Fruit fly (Drosophila melanogaster): ENCODE results near the gene CG18558.

Gene CG18558

DNA sequence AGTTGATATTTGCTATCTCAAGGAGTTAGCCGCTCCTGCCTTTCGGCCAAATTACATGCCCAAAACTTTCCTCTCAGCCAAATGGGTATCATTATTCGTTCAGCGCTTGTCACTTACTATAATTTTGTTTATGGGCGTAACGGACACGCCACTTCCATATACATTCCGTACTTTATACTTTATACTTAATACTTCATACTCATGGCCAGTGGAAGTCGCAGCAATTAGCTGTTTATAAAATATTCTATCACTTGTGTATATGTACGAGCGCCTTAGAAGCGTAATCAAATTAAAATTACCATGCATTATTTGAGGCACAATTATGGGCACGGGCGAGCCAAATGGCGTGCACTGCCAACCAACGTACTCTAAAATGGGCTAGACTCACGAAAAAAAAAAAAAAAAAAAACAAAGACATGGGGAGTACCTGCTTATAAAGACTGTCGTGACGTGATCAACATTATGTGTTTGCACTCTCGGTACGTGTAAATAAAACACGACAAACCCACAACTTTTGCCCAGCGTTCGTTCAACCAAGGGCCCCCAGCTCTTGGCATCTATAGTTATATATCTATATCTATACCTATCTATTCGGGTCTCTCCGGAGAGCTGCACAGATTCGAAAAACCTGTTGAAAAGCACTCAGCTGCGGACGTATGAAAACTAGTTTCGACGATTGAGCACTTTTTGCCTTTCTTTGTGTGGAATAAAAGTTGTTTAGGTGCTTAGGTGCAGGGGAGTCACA is 17.0 kb upstream of the CG18558 start (continued):
- TF ChIP-seq ewg (GFP tag; optimal IDR thresholded peaks at IDR 0.05) (no peak), Hmr (GFP tag; optimal IDR thresholded peaks at IDR 0.05) (peak; percentile 23), mam (GFP tag; optimal IDR thresholded peaks at IDR 0.05) (no peak), Hr78 (GFP tag; optimal IDR thresholded peaks at IDR 0.05) (no peak), CG10267 (tag; optimal IDR thresholded peaks at IDR 0.05) (no peak), CG3838 (GFP tag; optimal IDR thresholded peaks at IDR 0.05) (no peak), zfh1 (GFP tag; IDR thresholded peaks at IDR 0.05) (0 out of 3 replicates have a peak, but pooled peaks have one; percentile 15), Dbx (GFP tag; IDR thresholded peaks at IDR 0.05) (peak; percentile 7; the same call in 1 of the 3 replicates), fd64A (GFP tag; optimal IDR thresholded peaks at IDR 0.05) (peak; percentile 39), CG17328 (GFP tag; IDR thresholded peaks at IDR 0.05) (no peak), cas (GFP tag; IDR thresholded peaks at IDR 0.05) (no peak), Fer1 (GFP tag; optimal IDR thresholded peaks at IDR 0.05) (peak; percentile 24), CG11456 (GFP tag; IDR thresholded peaks at IDR 0.05) (no peak), unpg (GFP tag; optimal IDR thresholded peaks at IDR 0.05) (peak; percentile 25), Bgb (GFP tag; IDR thresholded peaks at IDR 0.05; ENCODE audit: partially characterized antibody) (no peak)

dm6 chr2L:2857862-2858734 is 13.8 kb upstream of the CG18558 start:
- TF ChIP-seq HmgZ (tag; optimal IDR thresholded peaks at IDR 0.05) (no peak), phol (tag; optimal IDR thresholded peaks at IDR 0.05) (peak; percentile 24), CG18599 (GFP tag; optimal IDR thresholded peaks at IDR 0.05) (peak; percentile 33), CG4360 (GFP tag; IDR thresholded peaks at IDR 0.05) (0 out of 2 replicates have a peak, but pooled peaks have one; percentile 30), hbn (GFP tag; IDR thresholded peaks at IDR 0.05; ENCODE audit: partially characterized antibody) (no peak), CG6254 (GFP tag; optimal IDR thresholded peaks at IDR 0.05) (peak; percentile 11), CG13123 (GFP tag; optimal IDR thresholded peaks at IDR 0.05) (no peak), cwo (GFP tag; optimal IDR thresholded peaks at IDR 0.05) (peak; percentile 34), CrebB (tag; optimal IDR thresholded peaks at IDR 0.05) (no peak), sd (tag; optimal IDR thresholded peaks at IDR 0.05) (peak; percentile 66), Xbp1 (GFP tag; optimal IDR thresholded peaks at IDR 0.05) (peak; percentile 2), ac (GFP tag; optimal IDR thresholded peaks at IDR 0.05) (no peak), CG13424 (tag; optimal IDR thresholded peaks at IDR 0.05) (peak; percentile 2), CG11504 (tag; optimal IDR thresholded peaks at IDR 0.05) (peak; percentile 24), CG17802 (tag; optimal IDR thresholded peaks at IDR 0.05) (no peak), CG5180 (GFP tag; optimal IDR thresholded peaks at IDR 0.05) (no peak), kah (GFP tag; optimal IDR thresholded peaks at IDR 0.05) (no peak), CG7987 (GFP tag; optimal IDR thresholded peaks at IDR 0.05) (peak; percentile 44), ash1 (GFP tag; optimal IDR thresholded peaks at IDR 0.05) (peak; percentile 20), Hr51 (GFP tag; optimal IDR thresholded peaks at IDR 0.05) (peak in 1 of 2 experiments; percentile 42), CG8359 (GFP tag; optimal IDR thresholded peaks at IDR 0.05; ENCODE audit: borderline replicate concordance) (no peak), Aef1 (GFP tag; IDR thresholded peaks at IDR 0.05) (peak; percentile 39; the same call in 2 of the 3 replicates), Dbx (GFP tag; IDR thresholded peaks at IDR 0.05) (0 out of 3 replicates have a peak, but pooled peaks have one; percentile 25), Ets65A (GFP tag) (peak; percentile 35), rib (GFP tag; IDR thresholded peaks at IDR 0.05) (peak; percentile 76; the same call in 1 of the 2 replicates), CG2712 (tag; optimal IDR thresholded peaks at IDR 0.05) (peak; percentile 16), Poxn (GFP tag; IDR thresholded peaks at IDR 0.05) (no peak), tap (tag; optimal IDR thresholded peaks at IDR 0.05) (peak; percentile 30), tin (GFP tag; optimal IDR thresholded peaks at IDR 0.05) (peak; percentile 7), run (tag; optimal IDR thresholded peaks at IDR 0.05) (no peak)
